Worm (Caenorhabditis elegans) whole organism, midembryonic: ENCODE data around the gene W03F8.4.

Experiments
- flt-1 ChIP-seq: fragments of 200-800 bp; sonication (Bioruptor generic); IDR thresholded peaks from 2 replicates; pipeline ENCODE4 v1.3.6; 2022; ENCODE audit warnings: missing genetic modification characterization, missing compliant biosample characterization
- klf-2 ChIP-seq: fragments of 200-800 bp; sonication (Bioruptor generic); conservative IDR thresholded peaks from 2 replicates; pipeline ENCODE4 v1.3.6; 2022; ENCODE audit warnings: missing genetic modification reagents, missing genetic modification characterization, missing compliant biosample characterization

- no peak for TF ChIP-seq klf-2 (GFP tag; lab: Robert Waterston, UW)
- no peak for TF ChIP-seq flt-1
Measured at ce11 chrIV:5188051-5188450, 4.1 kb downstream of the W03F8.4 start.
